Worm (Caenorhabditis elegans) whole organism, L3 larva: Measurements from ENCODE around the gene hot-6.
A peak's percentile ranks its signal among the peaks of the same experiment; 100 is the strongest.

Experiments used
- R02D3.7 ChIP-seq: fragments of 150-350 bp; optimal IDR thresholded peaks from 2 replicates; lab custom pipeline; 2014; ENCODE audit warnings: missing biosample characterization, missing genetic modification characterization
- ZK546.5 ChIP-seq: sonication (generic microtip); optimal IDR thresholded peaks from 2 replicates; lab custom pipeline; 2017; ENCODE audit warnings: missing biosample characterization, missing genetic modification characterization
- aly-2 ChIP-seq: fragments of 150-350 bp; optimal IDR thresholded peaks from 2 replicates; lab custom pipeline; 2014; ENCODE audit warnings: missing biosample characterization, missing genetic modification characterization
- ama-1 ChIP-seq: fragments of 150-350 bp; optimal IDR thresholded peaks from 2 replicates; lab custom pipeline; 2018
- ceh-16 ChIP-seq: sonication (generic microtip); optimal IDR thresholded peaks from 2 replicates; lab custom pipeline; 2017; ENCODE audit warnings: missing biosample characterization, missing genetic modification characterization
- ceh-28 ChIP-seq: fragments of 150-350 bp; optimal IDR thresholded peaks from 2 replicates; lab custom pipeline; 2014; ENCODE audit warnings: missing biosample characterization, missing genetic modification reagents, missing genetic modification characterization
- ceh-82 ChIP-seq: fragments of 150-350 bp; optimal IDR thresholded peaks from 2 replicates; lab custom pipeline; 2014; ENCODE audit warnings: missing biosample characterization, missing genetic modification characterization
- ceh-9 ChIP-seq: sonication (generic microtip); optimal IDR thresholded peaks from 2 replicates; lab custom pipeline; 2018; ENCODE audit warnings: missing biosample characterization, missing genetic modification characterization
- daf-12 ChIP-seq: fragments of 150-350 bp; optimal IDR thresholded peaks from 2 replicates; lab custom pipeline; 2014; ENCODE audit warnings: missing biosample characterization, missing genetic modification reagents, missing genetic modification characterization
- egl-27 ChIP-seq: sonication (generic microtip); optimal IDR thresholded peaks from 4 replicates; lab custom pipeline; 2017; ENCODE audit warnings: missing biosample characterization, missing genetic modification reagents, missing genetic modification characterization
- egl-5 ChIP-seq: fragments of 150-350 bp; optimal IDR thresholded peaks from 2 replicates; lab custom pipeline; 2017; ENCODE audit warnings: missing biosample characterization, missing genetic modification reagents, missing genetic modification characterization, inconsistent platforms
- elt-1 ChIP-seq: fragments of 150-350 bp; optimal IDR thresholded peaks from 2 replicates; lab custom pipeline; 2014; ENCODE audit warnings: missing biosample characterization, missing genetic modification characterization
- elt-2 ChIP-seq: sonication (generic microtip); optimal IDR thresholded peaks from 2 replicates; lab custom pipeline; 2016; ENCODE audit warnings: missing genetic modification reagents, mild to moderate bottlenecking, missing genetic modification characterization, missing compliant biosample characterization
- elt-3 ChIP-seq, 3 experiments: fragments of 150-350 bp in 1 of 3; sonication (generic microtip) in 2 of 3; optimal IDR thresholded peaks; 2 replicates in 2 of 3; 4 replicates in 1 of 3; lab custom pipeline; 2014 to 2017; ENCODE audit warnings: missing biosample characterization in 3 of 3, missing genetic modification characterization in 3 of 3
- eor-1 ChIP-seq, 2 experiments: fragments of 150-350 bp; optimal IDR thresholded peaks; 2 replicates each; lab custom pipeline; 2014 to 2018; ENCODE audit warnings: missing biosample characterization in 2 of 2, missing genetic modification characterization in 2 of 2
- fkh-10 ChIP-seq: sonication (generic microtip); optimal IDR thresholded peaks from 2 replicates; lab custom pipeline; 2017; ENCODE audit warnings: missing biosample characterization, missing genetic modification reagents, missing genetic modification characterization
- fkh-2 ChIP-seq: fragments of 150-350 bp; optimal IDR thresholded peaks from 2 replicates; lab custom pipeline; 2014; ENCODE audit warnings: missing biosample characterization, missing genetic modification reagents, missing genetic modification characterization
- fos-1 ChIP-seq: fragments of 150-350 bp; optimal IDR thresholded peaks from 2 replicates; lab custom pipeline; 2014; ENCODE audit warnings: missing biosample characterization, missing genetic modification characterization
- hmg-11 ChIP-seq: sonication (generic microtip); optimal IDR thresholded peaks from 2 replicates; lab custom pipeline; 2016; ENCODE audit warnings: missing genetic modification characterization, missing compliant biosample characterization
- jun-1 ChIP-seq: fragments of 150-350 bp; optimal IDR thresholded peaks from 2 replicates; lab custom pipeline; 2014; ENCODE audit warnings: missing biosample characterization, missing genetic modification reagents, missing genetic modification characterization
- lin-15B ChIP-seq: fragments of 150-350 bp; optimal IDR thresholded peaks from 2 replicates; lab custom pipeline; 2014; ENCODE audit warnings: missing biosample characterization, missing genetic modification characterization
- lin-39 ChIP-seq: fragments of 150-350 bp; optimal IDR thresholded peaks from 2 replicates; lab custom pipeline; 2018; ENCODE audit warnings: missing biosample characterization, missing genetic modification reagents, missing genetic modification characterization
- lsy-12 ChIP-seq: sonication (generic microtip); optimal IDR thresholded peaks from 2 replicates; lab custom pipeline; 2016; ENCODE audit warnings: mild to moderate bottlenecking, missing genetic modification characterization, missing compliant biosample characterization
- mdl-1 ChIP-seq: fragments of 150-350 bp; optimal IDR thresholded peaks from 2 replicates; lab custom pipeline; 2014; ENCODE audit warnings: missing biosample characterization, missing genetic modification characterization
- mml-1 ChIP-seq: fragments of 150-350 bp; sonication (generic microtip); optimal IDR thresholded peaks from 3 replicates; lab custom pipeline; 2014; ENCODE audit warnings: missing biosample characterization, missing genetic modification characterization
- nfya-1 ChIP-seq: sonication (generic microtip); optimal IDR thresholded peaks from 2 replicates; lab custom pipeline; 2017; ENCODE audit warnings: missing genetic modification characterization, mild to moderate bottlenecking, missing compliant biosample characterization, antibody characterized with exemption, moderate library complexity; ENCODE audit not compliant: insufficient read depth
- nhr-11 ChIP-seq: fragments of 150-350 bp; optimal IDR thresholded peaks from 2 replicates; lab custom pipeline; 2014; ENCODE audit warnings: missing biosample characterization, missing genetic modification characterization
- nhr-12 ChIP-seq: fragments of 150-350 bp; optimal IDR thresholded peaks from 2 replicates; lab custom pipeline; 2014; ENCODE audit warnings: missing biosample characterization, missing genetic modification characterization
- nhr-23 ChIP-seq: fragments of 150-350 bp; optimal IDR thresholded peaks from 2 replicates; lab custom pipeline; 2014; ENCODE audit warnings: missing biosample characterization, missing genetic modification reagents, missing genetic modification characterization
- nhr-237 ChIP-seq: fragments of 150-350 bp; optimal IDR thresholded peaks from 2 replicates; lab custom pipeline; 2014; ENCODE audit warnings: missing biosample characterization, missing genetic modification characterization
- nhr-25 ChIP-seq: sonication (generic microtip); optimal IDR thresholded peaks from 2 replicates; lab custom pipeline; 2017; ENCODE audit warnings: missing biosample characterization, missing genetic modification characterization
- nhr-28 ChIP-seq: fragments of 150-350 bp; optimal IDR thresholded peaks from 2 replicates; lab custom pipeline; 2014; ENCODE audit warnings: missing biosample characterization, missing genetic modification characterization
- nhr-43 ChIP-seq: sonication (generic microtip); optimal IDR thresholded peaks from 2 replicates; lab custom pipeline; 2016; ENCODE audit warnings: mild to moderate bottlenecking, missing genetic modification characterization, missing compliant biosample characterization; ENCODE audit not compliant: poor library complexity, severe bottlenecking
- nhr-67 ChIP-seq: fragments of 150-350 bp; optimal IDR thresholded peaks from 2 replicates; lab custom pipeline; 2014; ENCODE audit warnings: missing biosample characterization, missing genetic modification characterization
- nhr-76 ChIP-seq: fragments of 150-350 bp; sonication (generic microtip); optimal IDR thresholded peaks from 5 replicates; lab custom pipeline; 2014; ENCODE audit warnings: missing biosample characterization, missing genetic modification characterization
- nhr-77 ChIP-seq: fragments of 150-350 bp; optimal IDR thresholded peaks from 2 replicates; lab custom pipeline; 2014; ENCODE audit warnings: missing biosample characterization, missing genetic modification characterization
- pha-4 ChIP-seq: fragments of 150-350 bp; optimal IDR thresholded peaks from 2 replicates; lab custom pipeline; 2014; ENCODE audit warnings: missing biosample characterization, missing genetic modification reagents, missing genetic modification characterization
- pqm-1 ChIP-seq: fragments of 150-350 bp; optimal IDR thresholded peaks from 2 replicates; lab custom pipeline; 2017; ENCODE audit warnings: missing biosample characterization, missing genetic modification characterization, inconsistent platforms
- sea-2 ChIP-seq: fragments of 150-350 bp; sonication (generic microtip); optimal IDR thresholded peaks from 4 replicates; lab custom pipeline; 2014; ENCODE audit warnings: missing biosample characterization, missing genetic modification reagents, missing genetic modification characterization
- skn-1 ChIP-seq: fragments of 150-350 bp; optimal IDR thresholded peaks from 2 replicates; lab custom pipeline; 2014; ENCODE audit warnings: missing biosample characterization, missing genetic modification characterization
- snpc-4 ChIP-seq: fragments of 150-350 bp; optimal IDR thresholded peaks from 2 replicates; lab custom pipeline; 2014; ENCODE audit warnings: missing biosample characterization, missing genetic modification characterization
- tbx-2 ChIP-seq: sonication (generic microtip); optimal IDR thresholded peaks from 2 replicates; lab custom pipeline; 2016; ENCODE audit warnings: mild to moderate bottlenecking, missing genetic modification characterization, missing compliant biosample characterization
- unc-39 ChIP-seq: sonication (generic microtip); optimal IDR thresholded peaks from 4 replicates; lab custom pipeline; 2017; ENCODE audit warnings: missing biosample characterization, missing genetic modification characterization
- unc-62 ChIP-seq: fragments of 150-350 bp; sonication (generic microtip); optimal IDR thresholded peaks from 4 replicates; lab custom pipeline; 2014; ENCODE audit warnings: missing biosample characterization, missing genetic modification reagents, missing genetic modification characterization
- zag-1 ChIP-seq: fragments of 150-350 bp; optimal IDR thresholded peaks from 2 replicates; lab custom pipeline; 2014; ENCODE audit warnings: missing biosample characterization, missing genetic modification characterization
- ztf-11 ChIP-seq: fragments of 150-350 bp; optimal IDR thresholded peaks from 2 replicates; lab custom pipeline; 2014; ENCODE audit warnings: missing biosample characterization, missing genetic modification characterization
- ztf-4 ChIP-seq: fragments of 150-350 bp; optimal IDR thresholded peaks from 2 replicates; lab custom pipeline; 2014; ENCODE audit warnings: missing biosample characterization, missing genetic modification characterization

Gene hot-6

DNA sequence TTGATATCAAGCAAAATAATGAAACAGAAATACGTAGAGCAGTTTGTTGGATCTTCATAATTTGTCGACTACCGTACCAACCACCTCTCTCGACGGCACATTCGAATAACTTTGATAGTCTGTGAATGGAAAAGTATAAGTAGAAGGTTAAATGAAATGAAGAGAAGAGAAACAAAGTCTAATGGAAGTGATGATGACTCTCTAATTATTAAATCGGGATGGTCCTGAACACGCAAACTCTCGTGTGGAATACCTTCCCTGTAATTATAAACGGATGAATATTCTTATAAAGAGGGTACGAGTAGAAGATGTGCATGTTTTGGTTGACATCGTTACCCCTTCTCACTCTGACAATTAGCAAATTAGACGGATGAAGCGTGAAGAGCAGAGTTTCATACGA, at the start of gene hot-6, which contains the start of gene C13G3.12:
hot-6 (minus strand) TSS at position 121 of the 400 bp plus-strand sequence.
C13G3.12 (minus strand) TSS at position 101 of the 400 bp plus-strand sequence.
- TF ChIP-seq ceh-28 (tag; lab: Kevin White, UChicago): no peak
- no peak for TF ChIP-seq nhr-25
- no peak for TF ChIP-seq egl-5 (tag; lab: Kevin White, UChicago)
- TF ChIP-seq nhr-23 (tag; lab: Kevin White, UChicago): no peak
- no peak for TF ChIP-seq ceh-82 (tag; lab: Kevin White, UChicago)
- no peak for TF ChIP-seq elt-3 (tag; optimal IDR thresholded peaks at IDR 0.05; lab: Kevin White, UChicago)
- no peak for TF ChIP-seq sea-2 (GFP tag; lab: Kevin White, UChicago)

DNA sequence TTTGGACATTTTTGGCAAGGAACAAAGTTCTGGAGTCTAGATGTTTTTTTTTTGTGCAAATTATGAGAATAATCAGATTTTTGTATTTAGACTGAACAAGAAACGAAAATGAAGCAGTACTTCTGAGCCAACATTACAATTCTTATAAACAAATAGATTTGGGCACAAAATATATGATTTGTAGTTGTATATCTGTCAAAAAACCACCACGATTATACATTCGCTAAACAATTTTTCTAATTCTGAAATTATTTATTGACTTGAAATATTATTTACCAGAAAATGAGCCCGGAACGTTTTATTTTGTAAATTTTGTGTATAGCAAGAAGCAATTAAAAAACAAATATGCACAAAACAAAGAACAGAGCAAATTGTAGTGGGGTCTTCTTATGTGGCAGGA, 48.7 kb upstream of the hot-6 start:
- no peak for TF ChIP-seq aly-2 (tag; lab: Kevin White, UChicago)
- no peak for TF ChIP-seq nhr-12
- peak; percentile 20 for TF ChIP-seq ama-1
- TF ChIP-seq, all 47 proteins: peak for 1

DNA sequence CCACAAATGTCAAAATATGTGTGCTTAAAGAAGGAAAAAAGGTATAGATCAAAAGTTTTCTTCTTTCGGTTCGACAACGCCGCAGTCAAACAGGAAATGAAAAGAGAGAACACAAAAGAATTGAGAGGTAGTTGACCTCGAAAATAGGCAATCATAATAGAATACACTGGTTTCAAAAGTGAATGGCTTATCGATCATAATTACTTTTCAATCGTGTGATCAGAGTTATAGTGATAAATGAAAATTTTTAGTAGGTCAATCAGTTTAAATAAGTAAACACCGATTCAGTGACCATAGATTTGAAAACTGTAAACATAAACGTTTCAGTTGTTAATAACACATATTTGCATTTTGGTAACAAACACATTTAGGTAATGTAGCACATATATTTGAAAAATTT, 47.7 kb upstream of the hot-6 start:
- TF ChIP-seq egl-27 (tag; lab: Kevin White, UChicago): no peak
- no peak for TF ChIP-seq lin-15B
- no peak for TF ChIP-seq ceh-16
- TF ChIP-seq sea-2 (GFP tag; lab: Kevin White, UChicago): no peak
- TF ChIP-seq ama-1: no peak
- peak; percentile 47 for TF ChIP-seq pqm-1 (tag; lab: Kevin White, UChicago)
- TF ChIP-seq nhr-237 (tag; lab: Kevin White, UChicago): no peak
- TF ChIP-seq pha-4 (tag; lab: Kevin White, UChicago): peak; percentile 62
- TF ChIP-seq ztf-11: no peak
- TF ChIP-seq mml-1 (tag; lab: Kevin White, UChicago): no peak
- TF ChIP-seq R02D3.7 (tag; lab: Kevin White, UChicago): no peak
- no peak for TF ChIP-seq skn-1 (tag; lab: Kevin White, UChicago)
- TF ChIP-seq daf-12 (tag; lab: Kevin White, UChicago): no peak
- TF ChIP-seq nhr-77 (tag; lab: Kevin White, UChicago): no peak
- TF ChIP-seq nhr-43 (tag; lab: Kevin White, UChicago): peak; percentile 34
- TF ChIP-seq nhr-67: no peak
- TF ChIP-seq ceh-82 (tag; lab: Kevin White, UChicago): no peak
- TF ChIP-seq nfya-1 (tag; lab: Kevin White, UChicago): no peak
- no peak for TF ChIP-seq nhr-23 (tag; lab: Kevin White, UChicago)
- no peak for TF ChIP-seq nhr-11 (tag; lab: Kevin White, UChicago)
- TF ChIP-seq hmg-11: no peak
- TF ChIP-seq fkh-2 (tag; lab: Kevin White, UChicago): no peak
- no peak for TF ChIP-seq ztf-4
- TF ChIP-seq elt-1 (tag; lab: Kevin White, UChicago): no peak
- TF ChIP-seq ceh-9 (tag; lab: Kevin White, UChicago): no peak
- no peak for TF ChIP-seq unc-39
- TF ChIP-seq ZK546.5 (tag; lab: Kevin White, UChicago): no peak
- TF ChIP-seq elt-3 (tag; optimal IDR thresholded peaks at IDR 0.05; lab: Kevin White, UChicago): no peak
- no peak for TF ChIP-seq fos-1 (tag; lab: Kevin White, UChicago)
- no peak for TF ChIP-seq lsy-12 (tag; lab: Kevin White, UChicago)
- TF ChIP-seq egl-5 (tag; lab: Kevin White, UChicago): no peak
- TF ChIP-seq eor-1 (tag; optimal IDR thresholded peaks at IDR 0.05; lab: Kevin White, UChicago): no peak
- no peak for TF ChIP-seq nhr-76 (tag; lab: Kevin White, UChicago)
- no peak for TF ChIP-seq zag-1 (tag; lab: Kevin White, UChicago)
- peak; percentile 66 for TF ChIP-seq ceh-28 (tag; lab: Kevin White, UChicago)
- TF ChIP-seq tbx-2 (tag; lab: Kevin White, UChicago): no peak
- TF ChIP-seq elt-2 (tag; lab: Kevin White, UChicago): peak; percentile 54
- TF ChIP-seq fkh-10 (GFP tag; lab: Kevin White, UChicago): no peak
- TF ChIP-seq nhr-28 (tag; lab: Kevin White, UChicago): no peak
- no peak for TF ChIP-seq aly-2 (tag; lab: Kevin White, UChicago)
- TF ChIP-seq snpc-4 (tag; lab: Kevin White, UChicago): no peak
- TF ChIP-seq lin-39 (tag; lab: Kevin White, UChicago): no peak
- TF ChIP-seq mdl-1: no peak
- TF ChIP-seq jun-1 (tag; lab: Kevin White, UChicago): peak; percentile 2
- peak; percentile 36 for TF ChIP-seq nhr-25
- TF ChIP-seq unc-62: no peak
- no peak for TF ChIP-seq nhr-12
